Worm (Caenorhabditis elegans) whole organism, L1 larva: ENCODE results near the gene F26F2.11.
"Not testable (repeated sequence)": the region's sequence is repeated elsewhere in the genome, so short reads cannot be mapped to it uniquely, and the experiment has no call there.

Experiments
- C34B4.2 ChIP-seq: sonication (generic microtip); optimal IDR thresholded peaks from 2 replicates; lab custom pipeline; 2017; ENCODE audit warnings: mild to moderate bottlenecking, missing genetic modification characterization, missing compliant biosample characterization
- F16B12.6 ChIP-seq: fragments of 150-350 bp; optimal IDR thresholded peaks from 2 replicates; lab custom pipeline; 2014; ENCODE audit warnings: missing biosample characterization, missing genetic modification characterization
- Y116A8C.19 ChIP-seq: sonication (generic microtip); optimal IDR thresholded peaks from 2 replicates; lab custom pipeline; 2016; ENCODE audit warnings: missing compliant biosample characterization, missing genetic modification characterization, borderline replicate concordance
- aha-1 ChIP-seq: fragments of 150-350 bp; optimal IDR thresholded peaks from 2 replicates; lab custom pipeline; 2014; ENCODE audit warnings: missing biosample characterization, missing genetic modification characterization
- alr-1 ChIP-seq: fragments of 200-800 bp; sonication (Bioruptor generic); optimal IDR thresholded peaks from 2 replicates; lab custom pipeline; 2018; ENCODE audit warnings: borderline replicate concordance, mild to moderate bottlenecking, missing genetic modification characterization, missing compliant biosample characterization
- ama-1 ChIP-seq: fragments of 150-350 bp; optimal IDR thresholded peaks from 2 replicates; lab custom pipeline; 2014
- blmp-1 ChIP-seq: fragments of 150-350 bp; optimal IDR thresholded peaks from 2 replicates; lab custom pipeline; 2014; ENCODE audit warnings: missing biosample characterization, missing genetic modification characterization
- ceh-8 ChIP-seq: fragments of 200-800 bp; sonication (Bioruptor generic); optimal IDR thresholded peaks from 2 replicates; lab custom pipeline; 2018; ENCODE audit warnings: mild to moderate bottlenecking, missing genetic modification characterization, moderate library complexity, missing compliant biosample characterization
- dsc-1 ChIP-seq: sonication (generic microtip); optimal IDR thresholded peaks from 2 replicates; lab custom pipeline; 2016; ENCODE audit warnings: mild to moderate bottlenecking, missing genetic modification characterization, missing compliant biosample characterization
- elt-2 ChIP-seq: sonication (generic microtip); optimal IDR thresholded peaks from 2 replicates; lab custom pipeline; 2016; ENCODE audit warnings: missing genetic modification characterization, mild to moderate bottlenecking, inconsistent platforms, missing compliant biosample characterization, missing genetic modification reagents
- elt-3 ChIP-seq, 6 experiments: fragments of 150-350 bp in 1 of 6; sonication (generic microtip); optimal IDR thresholded peaks; 2 replicates each; lab custom pipeline; 2017 to 2018; ENCODE audit warnings: missing biosample characterization in 6 of 6, missing genetic modification characterization in 6 of 6, inconsistent platforms in 1 of 6
- fkh-10 ChIP-seq: sonication (generic microtip); optimal IDR thresholded peaks from 2 replicates; lab custom pipeline; 2017; ENCODE audit warnings: missing biosample characterization, missing genetic modification reagents, missing genetic modification characterization
- fkh-4 ChIP-seq: sonication (generic microtip); optimal IDR thresholded peaks from 2 replicates; lab custom pipeline; 2016; ENCODE audit warnings: missing compliant biosample characterization, missing genetic modification characterization, borderline replicate concordance
- fkh-8 ChIP-seq: sonication (generic microtip); optimal IDR thresholded peaks from 2 replicates; lab custom pipeline; 2016; ENCODE audit warnings: mild to moderate bottlenecking, missing genetic modification characterization, missing compliant biosample characterization
- fos-1 ChIP-seq: fragments of 150-350 bp; optimal IDR thresholded peaks from 2 replicates; lab custom pipeline; 2014; ENCODE audit warnings: missing biosample characterization, missing genetic modification characterization
- hlh-17 ChIP-seq: fragments of 200-800 bp; sonication (Bioruptor generic); optimal IDR thresholded peaks from 2 replicates; lab custom pipeline; 2018; ENCODE audit warnings: missing genetic modification characterization, mild to moderate bottlenecking, missing compliant biosample characterization, moderate library complexity, borderline replicate concordance
- hpl-2 ChIP-seq: fragments of 150-350 bp; optimal IDR thresholded peaks from 2 replicates; lab custom pipeline; 2014; ENCODE audit warnings: missing biosample characterization, missing genetic modification reagents, missing genetic modification characterization
- lin-35 ChIP-seq, 2 experiments: fragments of 150-350 bp; optimal IDR thresholded peaks; 2 replicates each; lab custom pipeline; 2014; ENCODE audit warnings: missing biosample characterization in 2 of 2, missing genetic modification characterization in 2 of 2, missing genetic modification reagents in 2 of 2
- lin-39 ChIP-seq: fragments of 150-350 bp; optimal IDR thresholded peaks from 2 replicates; lab custom pipeline; 2014; ENCODE audit warnings: missing biosample characterization, missing genetic modification reagents, missing genetic modification characterization
- mab-9 ChIP-seq: fragments of 200-800 bp; sonication (Bioruptor generic); IDR thresholded peaks from 2 replicates; pipeline ENCODE4 v1.3.6; 2022; ENCODE audit warnings: missing genetic modification reagents, missing genetic modification characterization, missing compliant biosample characterization
- mep-1 ChIP-seq: fragments of 150-350 bp; optimal IDR thresholded peaks from 2 replicates; lab custom pipeline; 2014; ENCODE audit warnings: missing biosample characterization, missing genetic modification characterization
- nhr-12 ChIP-seq: sonication (generic microtip); optimal IDR thresholded peaks from 2 replicates; lab custom pipeline; 2017; ENCODE audit warnings: missing biosample characterization, missing genetic modification characterization
- nhr-19 ChIP-seq: fragments of 200-800 bp; sonication (Bioruptor generic); conservative IDR thresholded peaks from 2 replicates; pipeline ENCODE4 v1.3.6; 2022; ENCODE audit warnings: missing genetic modification characterization, missing compliant biosample characterization
- nhr-237 ChIP-seq: fragments of 150-350 bp; optimal IDR thresholded peaks from 2 replicates; lab custom pipeline; 2014; ENCODE audit warnings: missing biosample characterization, missing genetic modification characterization
- nhr-28 ChIP-seq: fragments of 150-350 bp; optimal IDR thresholded peaks from 2 replicates; lab custom pipeline; 2014; ENCODE audit warnings: missing biosample characterization, missing genetic modification characterization
- nhr-71 ChIP-seq: sonication (generic microtip); optimal IDR thresholded peaks from 2 replicates; lab custom pipeline; 2016; ENCODE audit warnings: mild to moderate bottlenecking, missing genetic modification characterization, moderate library complexity, missing compliant biosample characterization
- nhr-76 ChIP-seq: sonication (generic microtip); optimal IDR thresholded peaks from 2 replicates; lab custom pipeline; 2017; ENCODE audit warnings: missing biosample characterization, missing genetic modification characterization
- nhr-77 ChIP-seq: fragments of 150-350 bp; optimal IDR thresholded peaks from 2 replicates; lab custom pipeline; 2014; ENCODE audit warnings: missing biosample characterization, missing genetic modification characterization
- nhr-84 ChIP-seq: sonication (generic microtip); optimal IDR thresholded peaks from 2 replicates; lab custom pipeline; 2017; ENCODE audit warnings: missing biosample characterization, missing genetic modification characterization
- nhr-85 ChIP-seq: sonication (generic microtip); peaks from one replicate; lab custom pipeline; 2016; ENCODE audit warnings: missing genetic modification characterization, inconsistent platforms, missing compliant biosample characterization
- nhr-90 ChIP-seq: sonication (generic microtip); optimal IDR thresholded peaks from 2 replicates; lab custom pipeline; 2016; ENCODE audit warnings: mild to moderate bottlenecking, missing genetic modification characterization, missing compliant biosample characterization; ENCODE audit not compliant: poor library complexity
- pag-3 ChIP-seq: sonication (generic microtip); optimal IDR thresholded peaks from 2 replicates; lab custom pipeline; 2017; ENCODE audit warnings: missing genetic modification characterization, mild to moderate bottlenecking, missing compliant biosample characterization, antibody characterized with exemption, borderline replicate concordance; ENCODE audit not compliant: insufficient read depth
- rnt-1 ChIP-seq: sonication (generic microtip); optimal IDR thresholded peaks from 2 replicates; lab custom pipeline; 2016; ENCODE audit warnings: mild to moderate bottlenecking, missing genetic modification characterization, moderate library complexity, missing compliant biosample characterization
- snpc-4 ChIP-seq: fragments of 150-350 bp; optimal IDR thresholded peaks from 2 replicates; lab custom pipeline; 2014; ENCODE audit warnings: missing biosample characterization, missing genetic modification characterization
- sup-37 ChIP-seq: fragments of 200-800 bp; sonication (Bioruptor generic); optimal IDR thresholded peaks from 2 replicates; lab custom pipeline; 2018; ENCODE audit warnings: mild to moderate bottlenecking, missing genetic modification characterization, missing compliant biosample characterization
- swsn-7 ChIP-seq: sonication (generic microtip); optimal IDR thresholded peaks from 2 replicates; lab custom pipeline; 2016; ENCODE audit warnings: missing genetic modification characterization, missing compliant biosample characterization
- tlp-1 ChIP-seq: fragments of 150-350 bp; optimal IDR thresholded peaks from 2 replicates; lab custom pipeline; 2014; ENCODE audit warnings: missing biosample characterization, missing genetic modification characterization
- unc-62 ChIP-seq: fragments of 150-350 bp; optimal IDR thresholded peaks from 2 replicates; lab custom pipeline; 2014; ENCODE audit warnings: missing biosample characterization, missing genetic modification reagents, missing genetic modification characterization
- unc-86 ChIP-seq: sonication (generic microtip); optimal IDR thresholded peaks from 2 replicates; lab custom pipeline; 2016; ENCODE audit warnings: missing genetic modification characterization, missing compliant biosample characterization
- zag-1 ChIP-seq: fragments of 150-350 bp; optimal IDR thresholded peaks from 2 replicates; lab custom pipeline; 2014; ENCODE audit warnings: missing biosample characterization, missing genetic modification characterization
- zip-4 ChIP-seq: fragments of 200-800 bp; sonication (Bioruptor generic); optimal IDR thresholded peaks from 2 replicates; lab custom pipeline; 2018; ENCODE audit warnings: mild to moderate bottlenecking, missing genetic modification characterization, moderate library complexity, missing compliant biosample characterization
- ztf-11 ChIP-seq, 2 experiments: sonication (generic microtip); optimal IDR thresholded peaks; 2 replicates each; lab custom pipeline; 2016 to 2017; ENCODE audit warnings: missing genetic modification characterization in 2 of 2, missing biosample characterization in 1 of 2, missing compliant biosample characterization in 1 of 2
- ztf-4 ChIP-seq: fragments of 150-350 bp; optimal IDR thresholded peaks from 2 replicates; lab custom pipeline; 2014; ENCODE audit warnings: missing biosample characterization, missing genetic modification characterization

F26F2.11 gene

ce11 chrV:20564054-20564453, 31.5 kb downstream of the F26F2.11 start, which contains the start of gene F26F2.13:
Gene F26F2.13, plus strand, starts transcription at chrV:20564354.
- not testable (repeated sequence) for TF ChIP-seq mep-1; swsn-7 (tag; lab: Kevin White, UChicago); hpl-2 (GFP tag; lab: Kevin White, UChicago)

ce11 chrV:20561795-20562194, 33.8 kb downstream of the F26F2.11 start, which contains the start of gene F26F2.1:
Gene F26F2.1, minus strand, starts transcription at chrV:20561895.
- TF ChIP-seq elt-3 (tag; optimal IDR thresholded peaks at IDR 0.05; lab: Kevin White, UChicago) (no peak), fkh-8 (tag; lab: Kevin White, UChicago) (no peak), nhr-84 (tag; lab: Kevin White, UChicago) (no peak), nhr-71 (no peak), unc-86 (tag; lab: Kevin White, UChicago) (no peak), ztf-11 (tag; optimal IDR thresholded peaks at IDR 0.05; lab: Kevin White, UChicago) (no peak), nhr-237 (tag; lab: Kevin White, UChicago) (no peak), lin-39 (tag; lab: Kevin White, UChicago) (no peak), pag-3 (no peak), nhr-77 (tag; lab: Kevin White, UChicago) (no peak), alr-1 (no peak), snpc-4 (tag; lab: Kevin White, UChicago) (no peak), zip-4 (no peak), aha-1 (tag; lab: Kevin White, UChicago) (no peak), F16B12.6 (tag; lab: Kevin White, UChicago) (no peak), fos-1 (tag; lab: Kevin White, UChicago) (no peak), nhr-85 (tag; lab: Kevin White, UChicago) (no peak), mep-1 (no peak)
- TF ChIP-seq, all 84 proteins: peak for 0

DNA sequence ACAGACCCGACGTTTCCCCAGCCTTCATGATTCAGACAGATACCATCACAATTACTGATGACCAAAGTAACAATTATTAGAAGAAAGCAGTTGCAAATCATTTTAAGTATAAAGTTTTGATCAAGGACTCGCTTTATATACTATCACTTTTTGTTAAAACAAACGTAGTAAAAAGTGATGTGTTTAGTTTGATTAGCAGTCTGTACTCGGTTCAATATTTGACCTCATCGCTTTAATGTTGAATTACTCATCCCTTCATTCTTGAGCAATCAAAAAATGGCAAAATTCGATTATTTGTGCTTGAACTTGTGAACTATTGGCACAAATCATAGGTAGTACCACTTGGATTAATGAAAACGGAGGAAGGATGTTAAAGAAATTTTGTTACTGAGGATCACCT, 37.3 kb downstream of the F26F2.11 start, which contains the start of gene abf-4:
Gene abf-4 (minus strand): TSS at position 101 of the 400 bp plus-strand sequence.
- no peak for TF ChIP-seq unc-62
- no peak for TF ChIP-seq hlh-17
- no peak for TF ChIP-seq sup-37 (GFP tag; lab: Kevin White, UChicago)
- TF ChIP-seq alr-1, result no peak
- TF ChIP-seq rnt-1 (tag; lab: Kevin White, UChicago), result no peak
- TF ChIP-seq ceh-8 (GFP tag; lab: Kevin White, UChicago), result no peak
- TF ChIP-seq nhr-19 (GFP tag; lab: Robert Waterston, UW), result no peak
- no peak for TF ChIP-seq nhr-90 (tag; lab: Kevin White, UChicago)
- TF ChIP-seq tlp-1 (tag; lab: Kevin White, UChicago), result no peak
- TF ChIP-seq ztf-11 (tag; optimal IDR thresholded peaks at IDR 0.05; lab: Kevin White, UChicago), result no peak
- no peak for TF ChIP-seq nhr-84 (tag; lab: Kevin White, UChicago)

DNA sequence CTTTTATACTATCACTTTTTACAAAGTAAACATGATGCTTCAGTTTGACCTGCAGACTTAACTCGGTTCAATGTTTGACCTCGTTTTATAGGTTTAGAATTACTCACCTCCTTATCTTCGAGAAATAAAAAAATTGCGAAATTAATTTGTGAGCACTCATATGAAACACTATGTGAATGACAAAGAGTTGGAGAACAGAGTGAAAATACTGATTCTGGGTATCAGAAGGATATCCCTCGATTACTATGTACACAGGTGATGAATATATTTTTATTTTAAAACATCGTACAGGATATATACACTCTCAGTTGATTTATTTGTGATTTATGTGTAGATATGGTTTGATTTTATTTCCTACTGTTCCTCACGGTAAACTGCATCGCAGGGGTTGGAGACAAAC, 39.3 kb downstream of the F26F2.11 start, which contains the start of gene Y38H6C.23:
Gene Y38H6C.23 (minus strand): TSS at position 101 of the 400 bp plus-strand sequence.
- no peak for TF ChIP-seq fos-1 (tag; lab: Kevin White, UChicago)
- TF ChIP-seq C34B4.2 (tag; lab: Kevin White, UChicago), result no peak
- TF ChIP-seq Y116A8C.19 (tag; lab: Kevin White, UChicago), result no peak
- TF ChIP-seq nhr-237 (tag; lab: Kevin White, UChicago), result no peak
- TF ChIP-seq mab-9, result no peak
- TF ChIP-seq aha-1 (tag; lab: Kevin White, UChicago), result no peak
- TF ChIP-seq blmp-1 (tag; lab: Kevin White, UChicago), result no peak
- TF ChIP-seq nhr-28 (tag; lab: Kevin White, UChicago), result no peak
- no peak for TF ChIP-seq hpl-2 (GFP tag; lab: Kevin White, UChicago)

DNA sequence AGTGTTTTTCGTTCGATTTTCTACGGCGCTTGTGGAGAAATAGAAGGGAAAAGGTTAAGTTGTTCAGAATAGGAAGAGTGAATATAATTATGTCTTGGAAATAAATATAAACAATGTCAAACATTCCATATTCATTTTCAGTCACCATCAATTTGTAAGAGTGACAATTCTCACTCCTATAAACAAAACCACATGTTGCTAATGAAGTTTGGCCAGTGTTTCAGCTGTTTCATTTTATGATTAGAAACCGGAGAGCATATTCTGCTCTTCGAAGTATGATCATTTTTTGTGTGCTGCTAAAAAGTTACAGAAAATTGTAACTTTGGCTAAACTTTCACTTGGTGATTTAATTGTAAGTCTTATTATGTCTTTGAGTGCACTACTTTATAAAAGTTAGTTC, 40.4 kb downstream of the F26F2.11 start, which contains the start of gene Y38H6C.21:
Gene Y38H6C.21 (minus strand): TSS at position 148 of the 400 bp plus-strand sequence.
- no peak for TF ChIP-seq nhr-76 (tag; lab: Kevin White, UChicago)
- TF ChIP-seq lin-35 (GFP tag; optimal IDR thresholded peaks at IDR 0.05; lab: Kevin White, UChicago), result no peak
- TF ChIP-seq ztf-4 (tag; lab: Kevin White, UChicago), result no peak
- no peak for TF ChIP-seq nhr-71
- TF ChIP-seq ama-1 (lab: Kevin White, UChicago), result no peak
- TF ChIP-seq fkh-10 (GFP tag; lab: Kevin White, UChicago), result no peak
- TF ChIP-seq zag-1 (tag; lab: Kevin White, UChicago), result no peak
- peak; percentile 76 for TF ChIP-seq fkh-4
- TF ChIP-seq nhr-12, result no peak
- peak; percentile 88 for TF ChIP-seq dsc-1 (tag; lab: Kevin White, UChicago)
- TF ChIP-seq nhr-90 (tag; lab: Kevin White, UChicago), result no peak
- TF ChIP-seq elt-2 (tag; lab: Kevin White, UChicago), result peak; percentile 8
- no peak for TF ChIP-seq mep-1
